Worm (Caenorhabditis elegans) whole organism, L1 larva: ENCODE data around the gene Y46G5A.29.

ENCODE experiments used
- C04F5.9 ChIP-seq: sonication (generic microtip); optimal IDR thresholded peaks from 2 replicates; lab custom pipeline; 2016; ENCODE audit warnings: missing genetic modification characterization, missing compliant biosample characterization
- C34B4.2 ChIP-seq: sonication (generic microtip); optimal IDR thresholded peaks from 2 replicates; lab custom pipeline; 2017; ENCODE audit warnings: mild to moderate bottlenecking, missing genetic modification characterization, missing compliant biosample characterization
- aly-2 ChIP-seq: fragments of 150-350 bp; optimal IDR thresholded peaks from 2 replicates; lab custom pipeline; 2014; ENCODE audit warnings: missing biosample characterization, missing genetic modification characterization
- ama-1 ChIP-seq: fragments of 150-350 bp; optimal IDR thresholded peaks from 2 replicates; lab custom pipeline; 2014
- ceh-63 ChIP-seq: fragments of 200-800 bp; sonication (Bioruptor generic); optimal IDR thresholded peaks from 2 replicates; lab custom pipeline; 2018; ENCODE audit warnings: mild to moderate bottlenecking, missing genetic modification characterization, missing compliant biosample characterization
- ceh-8 ChIP-seq: fragments of 200-800 bp; sonication (Bioruptor generic); optimal IDR thresholded peaks from 2 replicates; lab custom pipeline; 2018; ENCODE audit warnings: mild to moderate bottlenecking, missing genetic modification characterization, moderate library complexity, missing compliant biosample characterization
- ceh-82 ChIP-seq, 3 experiments: fragments of 150-350 bp in 1 of 3; sonication (generic microtip) in 2 of 3; optimal IDR thresholded peaks; 2 replicates each; lab custom pipeline; 2014 to 2017; ENCODE audit warnings: missing biosample characterization in 3 of 3, missing genetic modification characterization in 3 of 3
- efl-1 ChIP-seq, 4 experiments: fragments of 150-350 bp; optimal IDR thresholded peaks in 3 of 4; peaks in 1 of 4; 1 replicate in 1 of 4; 2 replicates in 3 of 4; lab custom pipeline; 2014; ENCODE audit warnings: missing biosample characterization in 2 of 4, missing genetic modification characterization in 2 of 4, missing genetic modification reagents in 2 of 4
- egl-13 ChIP-seq: sonication (generic microtip); optimal IDR thresholded peaks from 2 replicates; lab custom pipeline; 2016; ENCODE audit warnings: missing genotype, missing genetic modification reagents, missing genetic modification characterization, missing compliant biosample characterization
- elt-3 ChIP-seq, 6 experiments: fragments of 150-350 bp in 1 of 6; sonication (generic microtip); optimal IDR thresholded peaks; 2 replicates each; lab custom pipeline; 2017 to 2018; ENCODE audit warnings: missing biosample characterization in 6 of 6, missing genetic modification characterization in 6 of 6, inconsistent platforms in 1 of 6
- fkh-4 ChIP-seq: sonication (generic microtip); optimal IDR thresholded peaks from 2 replicates; lab custom pipeline; 2016; ENCODE audit warnings: missing compliant biosample characterization, missing genetic modification characterization, borderline replicate concordance
- fkh-8 ChIP-seq: sonication (generic microtip); optimal IDR thresholded peaks from 2 replicates; lab custom pipeline; 2016; ENCODE audit warnings: mild to moderate bottlenecking, missing genetic modification characterization, missing compliant biosample characterization
- grh-1 ChIP-seq: fragments of 200-800 bp; sonication (Bioruptor generic); IDR thresholded peaks from 2 replicates; pipeline ENCODE4 v1.3.6; 2022; ENCODE audit warnings: missing genetic modification reagents, missing genetic modification characterization, missing compliant biosample characterization
- hpl-2 ChIP-seq: fragments of 150-350 bp; optimal IDR thresholded peaks from 2 replicates; lab custom pipeline; 2014; ENCODE audit warnings: missing biosample characterization, missing genetic modification reagents, missing genetic modification characterization
- irx-1 ChIP-seq: sonication (generic microtip); optimal IDR thresholded peaks from 2 replicates; lab custom pipeline; 2016; ENCODE audit warnings: missing genetic modification characterization, missing compliant biosample characterization
- lin-14 ChIP-seq: fragments of 200-800 bp; sonication (Bioruptor generic); optimal IDR thresholded peaks from 2 replicates; lab custom pipeline; 2018; ENCODE audit warnings: mild to moderate bottlenecking, missing genetic modification characterization, moderate library complexity, missing compliant biosample characterization
- lin-39 ChIP-seq: fragments of 150-350 bp; optimal IDR thresholded peaks from 2 replicates; lab custom pipeline; 2014; ENCODE audit warnings: missing biosample characterization, missing genetic modification reagents, missing genetic modification characterization
- lir-3 ChIP-seq: sonication (generic microtip); optimal IDR thresholded peaks from 2 replicates; lab custom pipeline; 2016; ENCODE audit warnings: mild to moderate bottlenecking, missing genetic modification characterization, moderate library complexity, missing compliant biosample characterization; ENCODE audit not compliant: poor library complexity
- mab-9 ChIP-seq: fragments of 200-800 bp; sonication (Bioruptor generic); IDR thresholded peaks from 2 replicates; pipeline ENCODE4 v1.3.6; 2022; ENCODE audit warnings: missing genetic modification reagents, missing genetic modification characterization, missing compliant biosample characterization
- nhr-12 ChIP-seq: sonication (generic microtip); optimal IDR thresholded peaks from 2 replicates; lab custom pipeline; 2017; ENCODE audit warnings: missing biosample characterization, missing genetic modification characterization
- nhr-237 ChIP-seq: fragments of 150-350 bp; optimal IDR thresholded peaks from 2 replicates; lab custom pipeline; 2014; ENCODE audit warnings: missing biosample characterization, missing genetic modification characterization
- nhr-28 ChIP-seq: fragments of 150-350 bp; optimal IDR thresholded peaks from 2 replicates; lab custom pipeline; 2014; ENCODE audit warnings: missing biosample characterization, missing genetic modification characterization
- nhr-71 ChIP-seq: sonication (generic microtip); optimal IDR thresholded peaks from 2 replicates; lab custom pipeline; 2016; ENCODE audit warnings: mild to moderate bottlenecking, missing genetic modification characterization, moderate library complexity, missing compliant biosample characterization
- nhr-76 ChIP-seq: sonication (generic microtip); optimal IDR thresholded peaks from 2 replicates; lab custom pipeline; 2017; ENCODE audit warnings: missing biosample characterization, missing genetic modification characterization
- nhr-85 ChIP-seq: sonication (generic microtip); peaks from one replicate; lab custom pipeline; 2016; ENCODE audit warnings: missing genetic modification characterization, inconsistent platforms, missing compliant biosample characterization
- pax-3 ChIP-seq: fragments of 200-800 bp; sonication (Bioruptor generic); optimal IDR thresholded peaks from 2 replicates; lab custom pipeline; 2018; ENCODE audit warnings: mild to moderate bottlenecking, missing genetic modification characterization, moderate library complexity, missing compliant biosample characterization
- pqm-1 ChIP-seq: sonication (generic microtip); optimal IDR thresholded peaks from 3 replicates; lab custom pipeline; 2017; ENCODE audit warnings: missing biosample characterization, missing genetic modification characterization
- rnt-1 ChIP-seq: sonication (generic microtip); optimal IDR thresholded peaks from 2 replicates; lab custom pipeline; 2016; ENCODE audit warnings: mild to moderate bottlenecking, missing genetic modification characterization, moderate library complexity, missing compliant biosample characterization
- snu-23 ChIP-seq: sonication (generic microtip); optimal IDR thresholded peaks from 2 replicates; lab custom pipeline; 2016; ENCODE audit warnings: missing genetic modification characterization, missing compliant biosample characterization
- sptf-1 ChIP-seq: fragments of 150-350 bp; optimal IDR thresholded peaks from 2 replicates; lab custom pipeline; 2014; ENCODE audit warnings: missing biosample characterization, missing genetic modification characterization
- sup-37 ChIP-seq: fragments of 200-800 bp; sonication (Bioruptor generic); optimal IDR thresholded peaks from 2 replicates; lab custom pipeline; 2018; ENCODE audit warnings: mild to moderate bottlenecking, missing genetic modification characterization, missing compliant biosample characterization
- unc-130 ChIP-seq: fragments of 150-350 bp; optimal IDR thresholded peaks from 2 replicates; lab custom pipeline; 2017; ENCODE audit warnings: missing biosample characterization, missing genetic modification characterization, inconsistent platforms
- unc-98 ChIP-seq: fragments of 200-800 bp; sonication (Bioruptor generic); IDR thresholded peaks from 2 replicates; pipeline ENCODE4 v1.3.6; 2022; ENCODE audit warnings: missing genetic modification characterization, missing compliant biosample characterization
- xbp-1 ChIP-seq: sonication (generic microtip); optimal IDR thresholded peaks from 2 replicates; lab custom pipeline; 2016; ENCODE audit warnings: missing genetic modification characterization, missing compliant biosample characterization
- zag-1 ChIP-seq: fragments of 150-350 bp; optimal IDR thresholded peaks from 2 replicates; lab custom pipeline; 2014; ENCODE audit warnings: missing biosample characterization, missing genetic modification characterization
- zip-4 ChIP-seq: fragments of 200-800 bp; sonication (Bioruptor generic); optimal IDR thresholded peaks from 2 replicates; lab custom pipeline; 2018; ENCODE audit warnings: mild to moderate bottlenecking, missing genetic modification characterization, moderate library complexity, missing compliant biosample characterization

The Y46G5A.29 gene

DNA sequence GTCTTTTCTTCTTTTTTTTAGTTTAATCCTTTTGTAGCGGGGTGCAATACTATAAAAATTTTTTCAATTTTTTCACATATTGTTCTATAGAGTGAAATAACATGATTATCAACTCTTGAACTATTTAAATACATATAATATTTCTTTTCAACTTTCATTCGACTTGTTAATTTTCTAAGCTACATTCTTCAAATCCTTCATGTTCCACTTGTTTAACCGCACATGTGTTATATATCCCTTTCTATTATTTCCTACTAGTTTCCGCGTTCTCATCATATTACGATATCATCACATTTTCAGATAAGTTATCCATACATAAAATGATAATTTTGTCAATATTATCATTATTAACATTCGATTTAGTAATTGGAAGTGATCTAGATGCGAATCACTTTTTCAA is at the start of gene Y46G5A.29:
Gene Y46G5A.29, plus strand, starts transcription at position 301 of the 400 bp plus-strand sequence.
- TF ChIP-seq xbp-1 (tag; lab: Kevin White, UChicago) (no peak), rnt-1 (tag; lab: Kevin White, UChicago) (no peak), mab-9 (GFP tag; lab: Robert Waterston, UW) (no peak), nhr-237 (tag; lab: Kevin White, UChicago) (no peak), grh-1 (GFP tag; lab: Robert Waterston, UW) (no peak), pqm-1 (tag; lab: Kevin White, UChicago) (no peak), pax-3 (tag; lab: Kevin White, UChicago) (no peak), ceh-82 (tag; optimal IDR thresholded peaks at IDR 0.05; lab: Kevin White, UChicago) (no peak), lin-14 (GFP tag; lab: Kevin White, UChicago) (no peak), unc-130 (tag; lab: Kevin White, UChicago) (no peak), egl-13 (no peak)

ce11 chrII:12806602-12807182 is 49.3 kb upstream of the Y46G5A.29 start, which contains the start of gene spds-1:
spds-1 (plus strand) TSS chrII:12806899.
- no peak for TF ChIP-seq zip-4 (GFP tag; lab: Kevin White, UChicago)
- TF ChIP-seq hpl-2 (GFP tag; lab: Kevin White, UChicago): no peak
- no peak for TF ChIP-seq sup-37 (GFP tag; lab: Kevin White, UChicago)
- no peak for TF ChIP-seq fkh-4 (tag; lab: Kevin White, UChicago)
- no peak for TF ChIP-seq nhr-28
- no peak for TF ChIP-seq nhr-12 (tag; lab: Kevin White, UChicago)
- TF ChIP-seq nhr-85 (tag; lab: Kevin White, UChicago): no peak
- no peak for TF ChIP-seq ceh-8 (GFP tag; lab: Kevin White, UChicago)
- no peak for TF ChIP-seq ceh-63
- no peak for TF ChIP-seq irx-1 (tag; lab: Kevin White, UChicago)
- no peak for TF ChIP-seq elt-3 (tag; optimal IDR thresholded peaks at IDR 0.05; lab: Kevin White, UChicago)
- TF ChIP-seq snu-23 (GFP tag; lab: Kevin White, UChicago): no peak
- TF ChIP-seq nhr-71 (tag; lab: Kevin White, UChicago): no peak
- TF ChIP-seq lir-3 (tag; lab: Kevin White, UChicago): no peak
- TF ChIP-seq zag-1 (tag; lab: Kevin White, UChicago): no peak
- TF ChIP-seq C34B4.2 (tag; lab: Kevin White, UChicago): no peak
- TF ChIP-seq ceh-82 (tag; optimal IDR thresholded peaks at IDR 0.05; lab: Kevin White, UChicago): no peak

DNA sequence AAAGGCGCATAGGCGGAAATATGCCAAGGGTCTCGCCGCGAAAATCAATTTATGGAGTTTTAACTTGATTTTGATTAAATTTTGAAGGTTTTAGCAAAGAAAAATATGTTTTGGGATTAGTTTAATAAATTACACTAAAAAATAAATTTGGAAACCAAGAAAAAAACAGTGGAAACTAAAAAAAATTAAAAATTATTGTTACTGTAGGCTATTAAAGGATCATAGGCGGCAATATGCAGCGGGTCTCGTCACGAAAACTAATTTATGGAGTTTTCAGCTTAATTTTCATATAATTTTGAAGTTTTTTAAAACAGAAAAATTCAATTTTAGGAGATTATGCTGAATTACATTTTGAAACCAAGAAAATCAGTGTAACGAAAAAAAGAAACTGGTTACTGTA is 47.3 kb upstream of the Y46G5A.29 start:
- no peak for TF ChIP-seq unc-98
- TF ChIP-seq sup-37 (GFP tag; lab: Kevin White, UChicago): no peak
- no peak for TF ChIP-seq ceh-8 (GFP tag; lab: Kevin White, UChicago)

DNA sequence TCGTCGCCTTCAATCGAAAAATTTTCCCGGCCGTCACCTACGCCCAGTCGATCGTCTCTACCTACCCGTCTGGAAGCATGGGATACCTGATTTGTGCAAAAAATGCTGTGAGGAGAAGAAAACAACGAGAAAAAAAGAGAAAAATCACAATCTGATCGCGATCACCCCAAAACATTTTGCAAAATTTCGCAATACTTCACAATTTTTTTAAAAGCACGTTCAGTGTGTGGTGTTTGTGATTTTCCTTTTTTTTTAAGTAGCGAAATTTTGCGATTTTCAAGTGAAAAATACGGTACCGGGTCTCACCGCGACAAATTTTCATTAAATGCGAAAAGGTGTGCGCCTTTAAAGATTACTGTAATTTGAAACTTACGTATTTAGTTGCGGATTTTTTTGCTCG is 46.3 kb upstream of the Y46G5A.29 start:
- TF ChIP-seq nhr-76 (no peak), mab-9 (GFP tag; lab: Robert Waterston, UW) (no peak), nhr-237 (tag; lab: Kevin White, UChicago) (no peak), C34B4.2 (tag; lab: Kevin White, UChicago) (no peak), sptf-1 (tag; lab: Kevin White, UChicago) (no peak), lin-39 (no peak), xbp-1 (tag; lab: Kevin White, UChicago) (no peak), lin-14 (GFP tag; lab: Kevin White, UChicago) (no peak), C04F5.9 (tag; lab: Kevin White, UChicago) (no peak), zip-4 (GFP tag; lab: Kevin White, UChicago) (no peak), ceh-82 (tag; optimal IDR thresholded peaks at IDR 0.05; lab: Kevin White, UChicago) (no peak), sup-37 (GFP tag; lab: Kevin White, UChicago) (no peak), efl-1 (optimal IDR thresholded peaks at IDR 0.05; lab: Kevin White, UChicago) (no peak), efl-1 (GFP tag; optimal IDR thresholded peaks at IDR 0.05 in 1 of 2; lab: Kevin White, UChicago) (no peak), nhr-28 (no peak), aly-2 (tag; lab: Kevin White, UChicago) (no peak), ama-1 (lab: Kevin White, UChicago) (no peak), pqm-1 (tag; lab: Kevin White, UChicago) (no peak), fkh-8 (tag; lab: Kevin White, UChicago) (no peak)
- TF ChIP-seq, all 84 proteins: peak for 0
